Fruit fly (Drosophila melanogaster) whole organism, pupa: ENCODE results near the gene pug.

ENCODE experiments used
- CG14655 ChIP-seq: fragments of 200-800 bp; sonication (Bioruptor generic); optimal IDR thresholded peaks from 3 replicates; lab custom pipeline; 2017; ENCODE audit warnings: mild to moderate bottlenecking, missing biosample characterization, missing genetic modification reagents, missing genetic modification characterization
- CG15710 ChIP-seq: fragments of 200-800 bp; sonication (Bioruptor generic); optimal IDR thresholded peaks from 2 replicates; lab custom pipeline; 2018; ENCODE audit warnings: missing biosample characterization, mild to moderate bottlenecking, missing genetic modification characterization, moderate library complexity
- CG34367 ChIP-seq: fragments of 200-800 bp; sonication (Bioruptor generic); optimal IDR thresholded peaks from 2 replicates; lab custom pipeline; 2018; ENCODE audit warnings: missing biosample characterization, mild to moderate bottlenecking, missing genetic modification characterization
- CG4496 ChIP-seq: fragments of 200-800 bp; sonication (Bioruptor generic); IDR thresholded peaks from 3 replicates; pipeline ENCODE4 v1.3.6; 2022; ENCODE audit warnings: missing biosample characterization, missing genetic modification characterization
- CG8159 ChIP-seq: fragments of 200-800 bp; sonication (Bioruptor generic); optimal IDR thresholded peaks from 3 replicates; lab custom pipeline; 2018; ENCODE audit warnings: missing biosample characterization, mild to moderate bottlenecking, missing genetic modification characterization, moderate library complexity
- CG9948 ChIP-seq: fragments of 200-800 bp; sonication (Bioruptor generic); optimal IDR thresholded peaks from 2 replicates; lab custom pipeline; 2018; ENCODE audit warnings: missing biosample characterization, mild to moderate bottlenecking, missing genetic modification characterization, moderate library complexity
- D1 ChIP-seq: fragments of 200-800 bp; sonication (Bioruptor generic); optimal IDR thresholded peaks from 2 replicates; lab custom pipeline; 2018; ENCODE audit warnings: missing biosample characterization, mild to moderate bottlenecking, missing genetic modification characterization, moderate library complexity
- EcR ChIP-seq: fragments of 200-800 bp; sonication (Bioruptor generic); optimal IDR thresholded peaks from 3 replicates; lab custom pipeline; 2019; ENCODE audit warnings: missing biosample characterization, missing genetic modification characterization, mild to moderate bottlenecking, moderate library complexity, missing genetic modification reagents
- Ets98B ChIP-seq: fragments of 200-800 bp; sonication (Bioruptor generic); IDR thresholded peaks from 2 replicates; pipeline ENCODE4 v1.3.6; 2022; ENCODE audit warnings: missing biosample characterization, missing genetic modification characterization
- Pif1A ChIP-seq: fragments of 200-800 bp; sonication (Bioruptor generic); optimal IDR thresholded peaks from 3 replicates; lab custom pipeline; 2016; ENCODE audit warnings: missing biosample characterization, missing genetic modification characterization
- Snoo ChIP-seq: fragments of 200-800 bp; sonication (Bioruptor generic); optimal IDR thresholded peaks from 3 replicates; lab custom pipeline; 2017; ENCODE audit warnings: missing biosample characterization, mild to moderate bottlenecking, missing genetic modification characterization, inconsistent platforms
- rn ChIP-seq: fragments of 200-800 bp; sonication (Bioruptor generic); IDR thresholded peaks from 2 replicates; pipeline ENCODE4 v1.3.6; 2022; ENCODE audit warnings: missing biosample characterization, missing genetic modification characterization

DNA sequence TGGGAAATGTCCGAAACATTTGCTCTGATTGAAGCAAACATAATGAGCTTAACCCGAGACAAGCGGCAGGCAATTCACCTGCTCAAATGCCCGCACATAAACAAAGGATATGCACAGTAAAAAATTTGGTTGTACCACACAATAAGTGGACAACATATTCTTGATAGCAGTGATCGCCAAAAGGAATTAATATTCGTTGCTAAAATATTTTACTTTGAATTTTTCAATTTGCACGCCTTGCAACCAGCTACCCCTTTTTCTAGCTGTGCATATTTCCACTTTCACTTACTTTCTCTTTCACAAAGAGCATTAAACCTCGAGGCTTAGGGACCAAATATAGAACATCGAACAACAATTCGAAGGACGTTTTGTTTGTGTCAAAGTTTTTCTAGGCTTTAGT lies 51.3 kb downstream of the pug start:
- TF ChIP-seq rn (GFP tag; lab: Robert Waterston, UW) (no peak), Ets98B (GFP tag; lab: Robert Waterston, UW) (no peak), CG9948 (no peak), CG15710 (no peak), EcR (GFP tag; lab: Kevin White, UChicago) (no peak), D1 (no peak), CG8159 (tag; lab: Kevin White, UChicago) (no peak), Snoo (tag; lab: Kevin White, UChicago) (no peak), CG34367 (tag; lab: Kevin White, UChicago) (no peak), CG14655 (GFP tag; lab: Kevin White, UChicago) (no peak), Pif1A (GFP tag; lab: Kevin White, UChicago) (no peak), CG4496 (no peak)
